Worm (Caenorhabditis elegans) whole organism, early embryonic: ENCODE measurements around the gene ZK686.3.

Experiments used
- B0310.2 ChIP-seq: sonication (generic microtip); optimal IDR thresholded peaks from 2 replicates; lab custom pipeline; 2016; ENCODE audit warnings: mild to moderate bottlenecking, missing genetic modification characterization, missing compliant biosample characterization
- F13C5.2 ChIP-seq: sonication (generic microtip); optimal IDR thresholded peaks from 2 replicates; lab custom pipeline; 2017; ENCODE audit warnings: mild to moderate bottlenecking, missing genetic modification characterization, inconsistent platforms, missing compliant biosample characterization
- aly-1 ChIP-seq: sonication (generic microtip); optimal IDR thresholded peaks from 2 replicates; lab custom pipeline; 2016; ENCODE audit warnings: missing genetic modification characterization, missing compliant biosample characterization
- ama-1 ChIP-seq: fragments of 150-350 bp; optimal IDR thresholded peaks from 2 replicates; lab custom pipeline; 2014
- ceh-13 ChIP-seq: fragments of 200-800 bp; sonication (Bioruptor generic); optimal IDR thresholded peaks from 2 replicates; lab custom pipeline; 2018; ENCODE audit warnings: mild to moderate bottlenecking, missing genetic modification characterization, missing compliant biosample characterization
- ceh-36 ChIP-seq: sonication (generic microtip); optimal IDR thresholded peaks from 2 replicates; lab custom pipeline; 2016; ENCODE audit warnings: missing genetic modification characterization, inconsistent platforms, missing compliant biosample characterization
- ets-7 ChIP-seq: sonication (generic microtip); optimal IDR thresholded peaks from 2 replicates; lab custom pipeline; 2016; ENCODE audit warnings: missing genotype, missing genetic modification characterization, missing compliant biosample characterization
- flt-1 ChIP-seq: fragments of 200-800 bp; sonication (Bioruptor generic); IDR thresholded peaks from 2 replicates; pipeline ENCODE4 v1.3.6; 2022; ENCODE audit warnings: missing genetic modification characterization, missing compliant biosample characterization
- hmbx-1 ChIP-seq: sonication (generic microtip); optimal IDR thresholded peaks from 2 replicates; lab custom pipeline; 2016; ENCODE audit warnings: mild to moderate bottlenecking, missing genetic modification characterization, missing compliant biosample characterization
- hmg-4 ChIP-seq: fragments of 200-800 bp; sonication (Bioruptor generic); optimal IDR thresholded peaks from 2 replicates; lab custom pipeline; 2018; ENCODE audit warnings: mild to moderate bottlenecking, missing genetic modification characterization, missing compliant biosample characterization
- hnd-1 ChIP-seq: sonication (generic microtip); optimal IDR thresholded peaks from 2 replicates; lab custom pipeline; 2016; ENCODE audit warnings: missing genetic modification characterization, missing compliant biosample characterization
- pes-1 ChIP-seq: fragments of 200-800 bp; sonication (Bioruptor generic); IDR thresholded peaks from 2 replicates; pipeline ENCODE4 v1.3.6; 2022; ENCODE audit warnings: missing genetic modification reagents, missing genetic modification characterization, missing compliant biosample characterization
- scrt-1 ChIP-seq: fragments of 200-800 bp; sonication (Bioruptor generic); IDR thresholded peaks from 2 replicates; pipeline ENCODE4 v1.3.6; 2022; ENCODE audit warnings: missing genetic modification characterization, missing compliant biosample characterization
- sea-1 ChIP-seq: fragments of 200-800 bp; sonication (Bioruptor generic); conservative IDR thresholded peaks from 2 replicates; pipeline ENCODE4 v1.3.6; 2022; ENCODE audit warnings: missing genetic modification characterization, missing compliant biosample characterization
- tbx-11 ChIP-seq: fragments of 200-800 bp; sonication (Bioruptor generic); IDR thresholded peaks from 2 replicates; pipeline ENCODE4 v1.3.6; 2022; ENCODE audit warnings: missing genetic modification characterization, missing compliant biosample characterization
- tbx-37 ChIP-seq: fragments of 200-800 bp; sonication (Bioruptor generic); conservative IDR thresholded peaks from 2 replicates; pipeline ENCODE4 v1.3.6; 2022; ENCODE audit warnings: missing genetic modification reagents, missing genetic modification characterization, missing compliant biosample characterization
- tra-4 ChIP-seq: sonication (generic microtip); optimal IDR thresholded peaks from 2 replicates; lab custom pipeline; 2017; ENCODE audit warnings: missing genetic modification characterization, missing compliant biosample characterization

The ZK686.3 gene

DNA sequence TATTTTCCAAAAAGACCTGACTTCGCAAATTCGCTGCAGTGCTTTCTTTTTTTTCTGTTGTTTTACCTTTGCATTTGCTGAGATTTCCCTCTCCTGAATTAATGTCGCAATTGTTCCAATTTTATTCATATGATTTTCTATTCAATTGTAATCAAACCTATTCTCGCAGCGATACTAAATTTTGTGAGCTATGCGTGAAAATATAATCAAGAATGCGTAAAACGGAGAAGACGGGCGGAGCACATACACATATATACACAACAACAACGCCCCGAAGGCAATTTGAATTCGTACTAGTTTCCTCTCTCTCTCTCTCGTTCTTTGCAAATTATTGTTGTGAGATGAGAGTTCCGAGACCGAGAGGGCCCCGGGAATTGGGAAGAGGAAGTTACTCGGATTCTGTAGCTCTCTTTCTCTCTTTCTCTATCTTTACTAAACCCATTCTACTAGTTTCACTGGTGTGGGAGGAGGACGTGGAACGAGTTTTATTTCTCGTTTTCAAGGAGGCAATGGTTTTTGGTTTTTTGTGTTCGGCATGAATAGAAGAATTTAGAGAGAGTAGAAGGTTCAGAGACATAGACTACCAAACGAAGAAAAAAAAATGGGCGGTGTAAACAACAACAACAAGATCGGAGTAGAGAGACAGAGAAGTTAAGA lies 45.3 kb downstream of the ZK686.3 start:
- TF ChIP-seq ceh-36 (tag; lab: Kevin White, UChicago) = no peak
- TF ChIP-seq pes-1 (GFP tag; lab: Robert Waterston, UW) = no peak
- no peak for TF ChIP-seq hnd-1 (tag; lab: Kevin White, UChicago)
- TF ChIP-seq aly-1 = no peak
- TF ChIP-seq tra-4 = no peak

DNA sequence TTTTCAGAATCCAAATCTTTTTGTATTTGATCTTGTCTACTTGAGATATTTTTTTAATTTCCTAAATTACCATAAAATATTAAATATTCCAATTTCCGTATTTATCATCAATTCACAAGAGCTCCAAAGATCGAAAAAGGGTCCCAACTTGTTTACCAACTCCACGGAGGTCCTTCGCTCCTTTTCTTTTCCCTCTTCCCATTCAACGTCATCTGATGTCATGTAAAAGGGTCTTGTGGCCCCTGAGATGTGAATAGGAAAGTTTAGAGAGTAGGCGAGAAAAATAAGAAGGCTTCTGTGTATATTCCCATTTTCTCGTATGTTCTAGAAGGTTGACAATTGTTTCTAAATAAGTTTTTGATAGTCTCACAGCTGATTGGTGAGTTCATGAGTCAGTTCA lies 45.9 kb downstream of the ZK686.3 start:
- TF ChIP-seq aly-1 = no peak
- no peak for TF ChIP-seq tra-4
- TF ChIP-seq ets-7 = no peak
- TF ChIP-seq tbx-37 = no peak

DNA sequence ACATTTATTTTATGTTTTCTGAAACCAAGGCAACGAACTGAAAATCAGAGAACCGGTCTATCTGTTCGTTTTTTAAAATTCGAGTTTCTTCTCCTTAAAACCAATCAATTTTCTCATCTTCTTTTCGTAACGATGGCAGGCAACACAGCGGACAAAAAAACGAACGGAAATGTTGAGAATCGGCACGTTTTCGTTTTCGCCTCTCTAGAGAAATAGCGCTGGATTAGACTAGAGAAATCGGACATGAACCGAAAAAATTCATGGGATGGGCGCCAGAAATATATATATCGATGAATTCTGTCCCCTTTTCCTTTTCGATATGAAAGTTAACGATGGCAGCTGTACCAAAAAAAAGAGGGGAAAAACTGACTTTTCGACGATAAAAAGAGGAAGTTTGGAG lies 46.5 kb downstream of the ZK686.3 start:
- TF ChIP-seq sea-1 = no peak
- no peak for TF ChIP-seq B0310.2 (tag; lab: Kevin White, UChicago)
- no peak for TF ChIP-seq tra-4
- no peak for TF ChIP-seq hmbx-1 (tag; lab: Kevin White, UChicago)
- no peak for TF ChIP-seq ceh-36 (tag; lab: Kevin White, UChicago)
- no peak for TF ChIP-seq F13C5.2 (tag; lab: Kevin White, UChicago)
- no peak for TF ChIP-seq ceh-13 (GFP tag; lab: Kevin White, UChicago)
- TF ChIP-seq tbx-11 (GFP tag; lab: Robert Waterston, UW) = no peak
- no peak for TF ChIP-seq pes-1 (GFP tag; lab: Robert Waterston, UW)
- no peak for TF ChIP-seq ama-1
- TF ChIP-seq flt-1 = no peak

DNA sequence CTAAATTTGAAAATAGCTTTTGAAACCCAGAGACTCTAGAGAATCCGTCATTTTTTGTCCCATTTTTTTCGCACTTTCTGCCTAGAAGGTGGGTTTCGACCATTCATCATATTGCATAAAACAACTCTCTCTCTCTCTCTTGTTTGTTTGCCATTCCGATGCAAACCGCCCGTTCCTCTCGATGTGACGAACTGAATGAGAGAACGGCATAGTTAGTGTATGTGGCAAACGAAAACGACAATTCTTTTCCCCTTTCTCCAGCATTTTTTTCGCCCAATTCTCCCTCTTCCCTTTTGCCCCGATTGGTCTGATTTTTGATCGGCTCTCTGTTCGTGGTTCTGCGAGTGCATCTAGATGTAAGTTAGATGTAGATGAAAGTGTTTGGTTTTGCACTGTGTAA lies 47.4 kb downstream of the ZK686.3 start:
- TF ChIP-seq flt-1 = no peak
- no peak for TF ChIP-seq hnd-1 (tag; lab: Kevin White, UChicago)
- no peak for TF ChIP-seq tbx-37
- no peak for TF ChIP-seq tra-4
- no peak for TF ChIP-seq aly-1
- no peak for TF ChIP-seq F13C5.2 (tag; lab: Kevin White, UChicago)
- no peak for TF ChIP-seq hmbx-1 (tag; lab: Kevin White, UChicago)
- TF ChIP-seq ama-1 = no peak
- no peak for TF ChIP-seq pes-1 (GFP tag; lab: Robert Waterston, UW)
- no peak for TF ChIP-seq hmg-4
- TF ChIP-seq ceh-13 (GFP tag; lab: Kevin White, UChicago) = no peak
- TF ChIP-seq sea-1 = no peak

DNA sequence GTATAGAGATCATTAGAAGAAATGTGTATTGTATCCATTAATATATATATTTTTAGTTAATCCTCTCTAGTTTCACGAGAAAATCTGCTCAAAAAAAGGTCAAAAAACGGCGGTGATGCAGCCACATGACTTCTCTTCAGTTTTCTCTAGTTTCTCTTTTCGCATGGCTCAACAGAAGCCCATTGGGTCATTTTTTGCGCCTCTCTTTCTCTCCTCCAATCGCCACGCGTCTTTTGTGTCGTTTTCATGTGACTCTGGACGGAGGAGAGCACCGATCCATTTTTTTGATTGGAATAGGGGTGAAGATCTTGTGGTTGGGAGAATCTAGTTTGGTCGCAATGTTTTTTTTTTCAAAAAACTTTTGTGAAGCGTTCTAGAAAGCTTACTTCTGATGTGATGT lies 48.0 kb downstream of the ZK686.3 start:
- TF ChIP-seq flt-1 (no peak), ceh-36 (tag; lab: Kevin White, UChicago) (no peak), aly-1 (no peak), B0310.2 (tag; lab: Kevin White, UChicago) (no peak), tbx-37 (no peak), tbx-11 (GFP tag; lab: Robert Waterston, UW) (no peak), ceh-13 (GFP tag; lab: Kevin White, UChicago) (no peak), tra-4 (no peak), ama-1 (no peak), hmg-4 (no peak)

DNA sequence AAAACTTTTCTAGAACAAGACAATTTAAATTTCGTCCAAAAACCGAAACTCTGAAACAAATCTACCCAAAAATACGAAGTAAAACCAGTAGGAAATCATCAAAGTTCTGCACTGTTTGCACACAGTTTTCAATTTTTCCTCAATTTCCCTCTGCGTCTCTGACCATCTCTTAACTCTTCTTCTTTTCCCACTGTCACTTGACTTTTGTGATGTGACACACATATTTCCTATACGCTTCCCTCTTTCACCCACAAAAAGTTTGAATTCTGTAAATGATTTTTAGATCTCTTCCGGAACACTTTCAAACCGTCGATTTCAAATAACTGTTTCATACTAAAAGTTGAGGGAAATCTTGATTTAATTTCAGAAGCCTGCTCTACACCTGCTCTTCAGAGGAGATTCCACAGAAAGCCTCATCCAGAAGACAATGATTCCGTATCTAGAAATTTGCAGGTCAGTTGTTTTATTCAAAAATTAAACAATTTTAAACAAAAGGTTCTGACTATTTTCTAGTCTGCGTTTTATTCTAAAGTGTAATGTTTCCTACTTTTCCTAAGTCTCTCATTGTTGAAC lies 49.4 kb downstream of the ZK686.3 start, which contains the start of gene ncl-1:
ncl-1 (plus strand) TSS at position 366 of the 573 bp plus-strand sequence.
- TF ChIP-seq hnd-1 (tag; lab: Kevin White, UChicago) (no peak), pes-1 (GFP tag; lab: Robert Waterston, UW) (no peak), aly-1 (no peak), ets-7 (no peak), ceh-36 (tag; lab: Kevin White, UChicago) (no peak), ceh-13 (GFP tag; lab: Kevin White, UChicago) (no peak), flt-1 (no peak), B0310.2 (tag; lab: Kevin White, UChicago) (no peak), scrt-1 (GFP tag; lab: Robert Waterston, UW) (no peak), ama-1 (no peak), hmbx-1 (tag; lab: Kevin White, UChicago) (no peak), tbx-11 (GFP tag; lab: Robert Waterston, UW) (no peak), tra-4 (no peak), tbx-37 (no peak), hmg-4 (no peak), sea-1 (no peak), F13C5.2 (tag; lab: Kevin White, UChicago) (no peak)

DNA sequence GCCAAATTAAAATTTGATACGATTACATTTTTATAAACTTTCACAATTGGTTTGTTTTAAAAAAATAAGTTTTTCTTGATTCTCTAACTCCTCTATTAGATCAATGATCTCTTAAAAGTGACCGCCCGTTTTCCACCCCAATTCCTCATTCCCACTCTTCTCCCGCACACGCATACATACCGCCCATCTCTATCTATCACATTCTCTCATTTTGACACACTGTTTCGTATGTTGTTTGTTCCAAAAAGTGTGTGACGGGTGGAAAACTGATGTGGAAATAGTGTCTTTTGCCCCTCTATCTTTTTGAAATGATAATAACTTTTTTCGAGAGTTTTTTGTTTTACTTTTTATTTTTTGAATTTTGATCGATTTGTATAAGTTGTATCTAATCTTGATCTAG lies 50.5 kb downstream of the ZK686.3 start:
- TF ChIP-seq tbx-37 = no peak
- TF ChIP-seq flt-1 = no peak
- TF ChIP-seq hmbx-1 (tag; lab: Kevin White, UChicago) = no peak
- TF ChIP-seq sea-1 = no peak
- no peak for TF ChIP-seq tbx-11 (GFP tag; lab: Robert Waterston, UW)
- no peak for TF ChIP-seq ets-7
- TF ChIP-seq B0310.2 (tag; lab: Kevin White, UChicago) = no peak
- no peak for TF ChIP-seq hnd-1 (tag; lab: Kevin White, UChicago)
- no peak for TF ChIP-seq ceh-36 (tag; lab: Kevin White, UChicago)
- TF ChIP-seq scrt-1 (GFP tag; lab: Robert Waterston, UW) = no peak
- no peak for TF ChIP-seq hmg-4
- TF ChIP-seq pes-1 (GFP tag; lab: Robert Waterston, UW) = no peak
- no peak for TF ChIP-seq F13C5.2 (tag; lab: Kevin White, UChicago)
- no peak for TF ChIP-seq ceh-13 (GFP tag; lab: Kevin White, UChicago)
- no peak for TF ChIP-seq tra-4
- no peak for TF ChIP-seq ama-1
- TF ChIP-seq aly-1 = no peak
